Worm (Caenorhabditis elegans) whole organism, L1 larva: ENCODE measurements around the gene nhr-211.

Source experiments
- C04F5.9 ChIP-seq: sonication (generic microtip); optimal IDR thresholded peaks from 2 replicates; lab custom pipeline; 2016; ENCODE audit warnings: missing genetic modification characterization, missing compliant biosample characterization
- C16A3.4 ChIP-seq: fragments of 150-350 bp; optimal IDR thresholded peaks from 2 replicates; lab custom pipeline; 2014; ENCODE audit warnings: missing biosample characterization, missing genetic modification characterization
- C34B4.2 ChIP-seq: sonication (generic microtip); optimal IDR thresholded peaks from 2 replicates; lab custom pipeline; 2017; ENCODE audit warnings: mild to moderate bottlenecking, missing genetic modification characterization, missing compliant biosample characterization
- F16B12.6 ChIP-seq: fragments of 150-350 bp; optimal IDR thresholded peaks from 2 replicates; lab custom pipeline; 2014; ENCODE audit warnings: missing biosample characterization, missing genetic modification characterization
- blmp-1 ChIP-seq: fragments of 150-350 bp; optimal IDR thresholded peaks from 2 replicates; lab custom pipeline; 2014; ENCODE audit warnings: missing biosample characterization, missing genetic modification characterization
- ceh-8 ChIP-seq: fragments of 200-800 bp; sonication (Bioruptor generic); optimal IDR thresholded peaks from 2 replicates; lab custom pipeline; 2018; ENCODE audit warnings: mild to moderate bottlenecking, missing genetic modification characterization, moderate library complexity, missing compliant biosample characterization
- ceh-82 ChIP-seq, 3 experiments: fragments of 150-350 bp in 1 of 3; sonication (generic microtip) in 2 of 3; optimal IDR thresholded peaks; 2 replicates each; lab custom pipeline; 2014 to 2017; ENCODE audit warnings: missing biosample characterization in 3 of 3, missing genetic modification characterization in 3 of 3
- ceh-88 ChIP-seq: fragments of 200-800 bp; sonication (Bioruptor generic); IDR thresholded peaks from 2 replicates; pipeline ENCODE4 v1.3.6; 2022; ENCODE audit warnings: missing genetic modification characterization, missing compliant biosample characterization
- ceh-90 ChIP-seq: sonication (generic microtip); optimal IDR thresholded peaks from 2 replicates; lab custom pipeline; 2016; ENCODE audit warnings: missing genetic modification characterization, missing compliant biosample characterization
- efl-1 ChIP-seq, 4 experiments: fragments of 150-350 bp; optimal IDR thresholded peaks in 3 of 4; peaks in 1 of 4; 1 replicate in 1 of 4; 2 replicates in 3 of 4; lab custom pipeline; 2014; ENCODE audit warnings: missing biosample characterization in 2 of 4, missing genetic modification characterization in 2 of 4, missing genetic modification reagents in 2 of 4
- egl-13 ChIP-seq: sonication (generic microtip); optimal IDR thresholded peaks from 2 replicates; lab custom pipeline; 2016; ENCODE audit warnings: missing genotype, missing genetic modification reagents, missing genetic modification characterization, missing compliant biosample characterization
- egl-27 ChIP-seq, 2 experiments: fragments of 150-350 bp in 1 of 2; sonication (generic microtip); optimal IDR thresholded peaks; 3 replicates each; lab custom pipeline; 2017 to 2018; ENCODE audit warnings: missing biosample characterization in 2 of 2, missing genetic modification characterization in 2 of 2, missing genetic modification reagents in 2 of 2
- elt-2 ChIP-seq: sonication (generic microtip); optimal IDR thresholded peaks from 2 replicates; lab custom pipeline; 2016; ENCODE audit warnings: missing genetic modification characterization, mild to moderate bottlenecking, inconsistent platforms, missing compliant biosample characterization, missing genetic modification reagents
- elt-3 ChIP-seq, 6 experiments: fragments of 150-350 bp in 1 of 6; sonication (generic microtip); optimal IDR thresholded peaks; 2 replicates each; lab custom pipeline; 2017 to 2018; ENCODE audit warnings: missing biosample characterization in 6 of 6, missing genetic modification characterization in 6 of 6, inconsistent platforms in 1 of 6
- ets-5 ChIP-seq: fragments of 200-800 bp; sonication (Bioruptor generic); IDR thresholded peaks from 2 replicates; pipeline ENCODE4 v1.3.6; 2022; ENCODE audit warnings: missing genetic modification characterization, missing compliant biosample characterization
- fkh-4 ChIP-seq: sonication (generic microtip); optimal IDR thresholded peaks from 2 replicates; lab custom pipeline; 2016; ENCODE audit warnings: missing compliant biosample characterization, missing genetic modification characterization, borderline replicate concordance
- hlh-17 ChIP-seq: fragments of 200-800 bp; sonication (Bioruptor generic); optimal IDR thresholded peaks from 2 replicates; lab custom pipeline; 2018; ENCODE audit warnings: missing genetic modification characterization, mild to moderate bottlenecking, missing compliant biosample characterization, moderate library complexity, borderline replicate concordance
- hpl-2 ChIP-seq: fragments of 150-350 bp; optimal IDR thresholded peaks from 2 replicates; lab custom pipeline; 2014; ENCODE audit warnings: missing biosample characterization, missing genetic modification reagents, missing genetic modification characterization
- irx-1 ChIP-seq: sonication (generic microtip); optimal IDR thresholded peaks from 2 replicates; lab custom pipeline; 2016; ENCODE audit warnings: missing genetic modification characterization, missing compliant biosample characterization
- jun-1 ChIP-seq: fragments of 150-350 bp; optimal IDR thresholded peaks from 2 replicates; lab custom pipeline; 2014; ENCODE audit warnings: missing biosample characterization, missing genetic modification reagents, missing genetic modification characterization
- lin-13 ChIP-seq: fragments of 150-350 bp; optimal IDR thresholded peaks from 2 replicates; lab custom pipeline; 2014; ENCODE audit warnings: missing biosample characterization, missing genetic modification reagents, missing genetic modification characterization
- lin-35 ChIP-seq, 2 experiments: fragments of 150-350 bp; optimal IDR thresholded peaks; 2 replicates each; lab custom pipeline; 2014; ENCODE audit warnings: missing biosample characterization in 2 of 2, missing genetic modification characterization in 2 of 2, missing genetic modification reagents in 2 of 2
- mab-9 ChIP-seq: fragments of 200-800 bp; sonication (Bioruptor generic); IDR thresholded peaks from 2 replicates; pipeline ENCODE4 v1.3.6; 2022; ENCODE audit warnings: missing genetic modification reagents, missing genetic modification characterization, missing compliant biosample characterization
- mef-2 ChIP-seq: fragments of 150-350 bp; optimal IDR thresholded peaks from 2 replicates; lab custom pipeline; 2014; ENCODE audit warnings: missing biosample characterization, missing genetic modification characterization
- mep-1 ChIP-seq: fragments of 150-350 bp; optimal IDR thresholded peaks from 2 replicates; lab custom pipeline; 2014; ENCODE audit warnings: missing biosample characterization, missing genetic modification characterization
- nhr-11 ChIP-seq: fragments of 150-350 bp; optimal IDR thresholded peaks from 2 replicates; lab custom pipeline; 2014; ENCODE audit warnings: missing biosample characterization, missing genetic modification characterization
- nhr-12 ChIP-seq: sonication (generic microtip); optimal IDR thresholded peaks from 2 replicates; lab custom pipeline; 2017; ENCODE audit warnings: missing biosample characterization, missing genetic modification characterization
- nhr-19 ChIP-seq: fragments of 200-800 bp; sonication (Bioruptor generic); conservative IDR thresholded peaks from 2 replicates; pipeline ENCODE4 v1.3.6; 2022; ENCODE audit warnings: missing genetic modification characterization, missing compliant biosample characterization
- nhr-237 ChIP-seq: fragments of 150-350 bp; optimal IDR thresholded peaks from 2 replicates; lab custom pipeline; 2014; ENCODE audit warnings: missing biosample characterization, missing genetic modification characterization
- nhr-76 ChIP-seq: sonication (generic microtip); optimal IDR thresholded peaks from 2 replicates; lab custom pipeline; 2017; ENCODE audit warnings: missing biosample characterization, missing genetic modification characterization
- nhr-84 ChIP-seq: sonication (generic microtip); optimal IDR thresholded peaks from 2 replicates; lab custom pipeline; 2017; ENCODE audit warnings: missing biosample characterization, missing genetic modification characterization
- sptf-1 ChIP-seq: fragments of 150-350 bp; optimal IDR thresholded peaks from 2 replicates; lab custom pipeline; 2014; ENCODE audit warnings: missing biosample characterization, missing genetic modification characterization
- tlp-1 ChIP-seq: fragments of 150-350 bp; optimal IDR thresholded peaks from 2 replicates; lab custom pipeline; 2014; ENCODE audit warnings: missing biosample characterization, missing genetic modification characterization
- unc-130 ChIP-seq: fragments of 150-350 bp; optimal IDR thresholded peaks from 2 replicates; lab custom pipeline; 2017; ENCODE audit warnings: missing biosample characterization, missing genetic modification characterization, inconsistent platforms
- unc-62 ChIP-seq: fragments of 150-350 bp; optimal IDR thresholded peaks from 2 replicates; lab custom pipeline; 2014; ENCODE audit warnings: missing biosample characterization, missing genetic modification reagents, missing genetic modification characterization
- unc-98 ChIP-seq: fragments of 200-800 bp; sonication (Bioruptor generic); IDR thresholded peaks from 2 replicates; pipeline ENCODE4 v1.3.6; 2022; ENCODE audit warnings: missing genetic modification characterization, missing compliant biosample characterization
- zag-1 ChIP-seq: fragments of 150-350 bp; optimal IDR thresholded peaks from 2 replicates; lab custom pipeline; 2014; ENCODE audit warnings: missing biosample characterization, missing genetic modification characterization

Gene nhr-211

DNA sequence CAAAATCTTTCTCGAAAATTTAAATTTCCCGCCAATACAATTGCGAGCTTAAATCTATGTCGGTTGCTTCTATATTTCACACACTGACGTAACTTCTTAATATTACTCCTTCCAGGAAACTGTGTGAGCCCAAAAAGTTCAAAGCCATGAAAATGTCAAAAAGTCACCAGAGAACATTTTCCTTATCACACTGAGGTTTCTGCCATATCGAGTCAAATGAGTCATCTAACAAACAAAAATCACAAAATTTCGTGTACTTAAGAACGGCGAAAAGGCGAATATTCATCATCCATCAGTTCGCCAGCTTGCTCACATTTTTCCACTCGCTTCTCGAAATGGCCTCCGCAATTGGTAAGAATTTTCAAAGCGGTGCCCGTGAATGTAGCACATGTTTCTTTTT is 37.1 kb upstream of the nhr-211 start, which contains the start of gene M02H5.8:
Gene M02H5.8, plus strand, starts transcription at position 297 of the 400 bp plus-strand sequence.
- no peak for TF ChIP-seq elt-3 (tag; optimal IDR thresholded peaks at IDR 0.05; lab: Kevin White, UChicago)
- TF ChIP-seq hpl-2: no peak
- TF ChIP-seq egl-13 (tag; lab: Kevin White, UChicago): no peak
- no peak for TF ChIP-seq efl-1 (optimal IDR thresholded peaks at IDR 0.05; lab: Kevin White, UChicago)
- peak in 1 of 2 experiments; percentile 31 for TF ChIP-seq efl-1 (GFP tag; optimal IDR thresholded peaks at IDR 0.05 in 1 of 2; lab: Kevin White, UChicago)
- TF ChIP-seq tlp-1 (tag; lab: Kevin White, UChicago): no peak

ce11 chrV:450757-451501 is 35.9 kb upstream of the nhr-211 start, which contains the start of gene nhr-123:
nhr-123 (plus strand) TSS chrV:451451.
- TF ChIP-seq efl-1 (optimal IDR thresholded peaks at IDR 0.05; lab: Kevin White, UChicago) (no peak), efl-1 (GFP tag; optimal IDR thresholded peaks at IDR 0.05 in 1 of 2; lab: Kevin White, UChicago) (peak in 1 of 2 experiments; percentile 90), hlh-17 (GFP tag; lab: Kevin White, UChicago) (no peak), nhr-11 (tag; lab: Kevin White, UChicago) (no peak), C04F5.9 (tag; lab: Kevin White, UChicago) (no peak)

DNA sequence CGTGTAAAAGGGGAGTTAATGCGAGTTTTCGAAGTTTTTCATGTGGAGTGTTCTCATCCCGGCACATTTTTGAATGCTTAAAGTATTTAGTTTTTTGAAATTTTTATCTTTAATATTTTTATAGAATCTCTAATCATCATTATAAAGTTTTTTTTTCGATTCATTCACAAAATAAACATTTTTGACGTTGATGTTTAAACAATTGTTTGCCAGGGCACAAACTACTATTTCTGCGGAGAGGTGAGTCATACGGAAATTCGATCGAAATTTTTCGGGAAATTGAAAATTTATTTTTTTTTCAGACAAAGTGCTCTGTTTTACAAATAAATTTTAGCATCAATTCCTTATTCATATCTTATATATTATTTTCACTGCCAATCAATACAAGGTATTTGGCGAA is 33.2 kb upstream of the nhr-211 start, which contains the start of gene nhr-98:
Gene nhr-98, plus strand, starts transcription at position 301 of the 400 bp plus-strand sequence.
- TF ChIP-seq ets-5 (GFP tag; lab: Robert Waterston, UW) (no peak), unc-130 (tag; lab: Kevin White, UChicago) (no peak), jun-1 (tag; lab: Kevin White, UChicago) (no peak), unc-98 (no peak), mab-9 (GFP tag; lab: Robert Waterston, UW) (no peak), nhr-12 (tag; lab: Kevin White, UChicago) (no peak), ceh-8 (GFP tag; lab: Kevin White, UChicago) (no peak), efl-1 (optimal IDR thresholded peaks at IDR 0.05; lab: Kevin White, UChicago) (no peak), efl-1 (GFP tag; optimal IDR thresholded peaks at IDR 0.05 in 1 of 2; lab: Kevin White, UChicago) (no peak), unc-62 (GFP tag; lab: Kevin White, UChicago) (no peak), zag-1 (tag; lab: Kevin White, UChicago) (no peak), irx-1 (no peak), F16B12.6 (tag; lab: Kevin White, UChicago) (no peak), nhr-19 (GFP tag; lab: Robert Waterston, UW) (no peak), mef-2 (tag; lab: Kevin White, UChicago) (no peak), tlp-1 (tag; lab: Kevin White, UChicago) (no peak), C34B4.2 (tag; lab: Kevin White, UChicago) (no peak), fkh-4 (tag; lab: Kevin White, UChicago) (no peak), sptf-1 (tag; lab: Kevin White, UChicago) (no peak)

- TF ChIP-seq elt-2 (tag; lab: Kevin White, UChicago) (no peak), mep-1 (no peak), nhr-76 (no peak), C16A3.4 (tag; lab: Kevin White, UChicago) (no peak), nhr-84 (no peak), efl-1 (optimal IDR thresholded peaks at IDR 0.05; lab: Kevin White, UChicago) (no peak), efl-1 (GFP tag; optimal IDR thresholded peaks at IDR 0.05 in 1 of 2; lab: Kevin White, UChicago) (no peak), lin-35 (GFP tag; optimal IDR thresholded peaks at IDR 0.05; lab: Kevin White, UChicago) (no peak), egl-27 (tag; optimal IDR thresholded peaks at IDR 0.05; lab: Kevin White, UChicago) (no peak), ceh-88 (no peak), blmp-1 (tag; lab: Kevin White, UChicago) (no peak), lin-13 (GFP tag; lab: Kevin White, UChicago) (no peak), irx-1 (no peak), ceh-82 (tag; optimal IDR thresholded peaks at IDR 0.05; lab: Kevin White, UChicago) (no peak), mab-9 (GFP tag; lab: Robert Waterston, UW) (no peak), nhr-11 (tag; lab: Kevin White, UChicago) (no peak), zag-1 (tag; lab: Kevin White, UChicago) (no peak), ceh-90 (no peak), nhr-237 (tag; lab: Kevin White, UChicago) (no peak)
- TF ChIP-seq, all 84 proteins: peak for 0
These were observed 28.9 kb upstream of the nhr-211 start for ce11 chrV:457839-458238.
